Worm (Caenorhabditis elegans): ENCODE data around the gene W08F4.1.
"Not testable (repeated sequence)": the region's sequence is repeated elsewhere in the genome, so short reads cannot be mapped to it uniquely, and the experiment has no call there.

Gene W08F4.1

ce11 chrII:593221-593620 is at the start of gene W08F4.1:
TSS of gene W08F4.1 (plus strand) at chrII:593521.
- not testable (repeated sequence) for TF ChIP-seq lin-32, ces-1, unc-62 (GFP tag; optimal IDR thresholded peaks at IDR 0.05)

ce11 chrII:546405-546804 is 46.9 kb upstream of the W08F4.1 start, which contains the start of gene mlt-10:
TSS of gene mlt-10 (plus strand) at chrII:546705.
- TF ChIP-seq zip-8 (tag; optimal IDR thresholded peaks at IDR 0.05) (no peak), elt-1 (tag; optimal IDR thresholded peaks at IDR 0.05; ENCODE audit: borderline replicate concordance, insufficient read depth) (no peak), nhr-76 (tag; optimal IDR thresholded peaks at IDR 0.05) (no peak), M03D4.4 (tag; optimal IDR thresholded peaks at IDR 0.05) (no peak), hlh-1 (tag; optimal IDR thresholded peaks at IDR 0.05) (no peak), ces-1 (GFP tag; optimal IDR thresholded peaks at IDR 0.05) (no peak), pha-4 (tag; optimal IDR thresholded peaks at IDR 0.05) (no peak), unc-62 (GFP tag; optimal IDR thresholded peaks at IDR 0.05) (no peak), unc-120 (tag; optimal IDR thresholded peaks at IDR 0.05; ENCODE audit: poor library complexity, severe bottlenecking) (no peak), nhr-237 (tag; optimal IDR thresholded peaks at IDR 0.05) (no peak), ztf-11 (tag; optimal IDR thresholded peaks at IDR 0.05) (no peak), mls-2 (tag; optimal IDR thresholded peaks at IDR 0.05) (no peak), ceh-83 (GFP tag; optimal IDR thresholded peaks at IDR 0.05) (no peak), nhr-2 (tag; optimal IDR thresholded peaks at IDR 0.05) (no peak), nhr-12 (tag; optimal IDR thresholded peaks at IDR 0.05) (no peak), unc-39 (tag; optimal IDR thresholded peaks at IDR 0.05) (no peak), sem-2 (GFP tag; optimal IDR thresholded peaks at IDR 0.05) (no peak), nhr-28 (tag; optimal IDR thresholded peaks at IDR 0.05) (no peak)

DNA sequence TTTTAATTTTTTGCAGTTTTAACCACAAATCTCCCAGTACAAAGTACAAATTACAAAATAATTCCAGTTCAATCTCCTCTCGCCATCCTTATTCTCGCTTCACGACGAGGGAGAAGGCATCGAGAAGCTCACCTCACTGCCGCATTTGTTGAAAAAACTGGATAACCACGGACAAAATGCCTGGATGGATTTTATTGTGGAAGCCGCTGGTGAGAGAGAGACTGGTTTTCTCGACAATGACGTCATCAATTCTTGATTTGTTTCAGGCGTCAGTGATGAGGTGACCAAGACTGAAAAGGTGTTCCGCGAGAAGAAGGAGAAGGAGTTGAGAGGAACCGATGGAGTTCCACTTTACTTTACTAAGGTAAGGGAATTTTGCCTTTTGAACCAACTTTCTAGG is 43.8 kb upstream of the W08F4.1 start:
- TF ChIP-seq tbx-8 (GFP tag; optimal IDR thresholded peaks at IDR 0.05) (no peak), snpc-4 (tag; optimal IDR thresholded peaks at IDR 0.05) (no peak), drap-1 (GFP tag; optimal IDR thresholded peaks at IDR 0.05) (no peak), bed-3 (GFP tag; optimal IDR thresholded peaks at IDR 0.05) (no peak), nhr-12 (tag; optimal IDR thresholded peaks at IDR 0.05) (no peak), sem-2 (GFP tag; optimal IDR thresholded peaks at IDR 0.05) (no peak), blmp-1 (tag; optimal IDR thresholded peaks at IDR 0.05) (no peak), lin-13 (tag; optimal IDR thresholded peaks at IDR 0.05) (no peak), hlh-1 (tag; optimal IDR thresholded peaks at IDR 0.05) (no peak), nhr-76 (tag; optimal IDR thresholded peaks at IDR 0.05) (no peak), unc-39 (tag; optimal IDR thresholded peaks at IDR 0.05) (no peak), ces-1 (GFP tag; optimal IDR thresholded peaks at IDR 0.05) (no peak), elt-1 (tag; optimal IDR thresholded peaks at IDR 0.05; ENCODE audit: borderline replicate concordance, insufficient read depth) (no peak), lin-32 (GFP tag; optimal IDR thresholded peaks at IDR 0.05) (no peak), ceh-39 (tag; optimal IDR thresholded peaks at IDR 0.05) (no peak), lsy-2 (tag; optimal IDR thresholded peaks at IDR 0.05) (no peak), nhr-28 (tag; optimal IDR thresholded peaks at IDR 0.05) (no peak)

ce11 chrII:551245-551904 is 41.9 kb upstream of the W08F4.1 start, which contains the start of gene lips-7:
TSS of gene lips-7 (plus strand) at chrII:551854.
- no peak for TF ChIP-seq elt-1 (tag; optimal IDR thresholded peaks at IDR 0.05; ENCODE audit: borderline replicate concordance, insufficient read depth)
- TF ChIP-seq nhr-2 (tag; optimal IDR thresholded peaks at IDR 0.05): no peak
- no peak for TF ChIP-seq cnd-1 (tag; optimal IDR thresholded peaks at IDR 0.05)
- TF ChIP-seq pha-4 (tag; optimal IDR thresholded peaks at IDR 0.05): no peak
- no peak for TF ChIP-seq unc-62 (GFP tag; optimal IDR thresholded peaks at IDR 0.05)
- TF ChIP-seq tbx-8 (GFP tag; optimal IDR thresholded peaks at IDR 0.05): no peak
- TF ChIP-seq sem-2 (GFP tag; optimal IDR thresholded peaks at IDR 0.05): no peak
- no peak for TF ChIP-seq ham-2 (GFP tag; optimal IDR thresholded peaks at IDR 0.05)
- no peak for TF ChIP-seq ces-1 (GFP tag; optimal IDR thresholded peaks at IDR 0.05)
- no peak for TF ChIP-seq hlh-1 (tag; optimal IDR thresholded peaks at IDR 0.05)
- TF ChIP-seq snpc-4 (tag; optimal IDR thresholded peaks at IDR 0.05): no peak
- no peak for TF ChIP-seq blmp-1 (tag; optimal IDR thresholded peaks at IDR 0.05)
- TF ChIP-seq ztf-11 (tag; optimal IDR thresholded peaks at IDR 0.05): no peak
- TF ChIP-seq mab-5 (tag; optimal IDR thresholded peaks at IDR 0.05): no peak
- no peak for TF ChIP-seq nhr-28 (tag; optimal IDR thresholded peaks at IDR 0.05)
- TF ChIP-seq ceh-83 (GFP tag; optimal IDR thresholded peaks at IDR 0.05): no peak
- TF ChIP-seq mls-2 (tag; optimal IDR thresholded peaks at IDR 0.05): no peak
- TF ChIP-seq M03D4.4 (tag; optimal IDR thresholded peaks at IDR 0.05): no peak
- TF ChIP-seq drap-1 (GFP tag; optimal IDR thresholded peaks at IDR 0.05): no peak
- TF ChIP-seq lsy-2 (tag; optimal IDR thresholded peaks at IDR 0.05): no peak

Data from whole organism, mixed stage, embryonic.